Worm (Caenorhabditis elegans) whole organism, L3 larva: ENCODE results near the gene R03G5.6.

Experiments used
- R02D3.7 ChIP-seq: fragments of 150-350 bp; optimal IDR thresholded peaks from 2 replicates; lab custom pipeline; 2014; ENCODE audit warnings: missing biosample characterization, missing genetic modification characterization
- ZK546.5 ChIP-seq: sonication (generic microtip); optimal IDR thresholded peaks from 2 replicates; lab custom pipeline; 2017; ENCODE audit warnings: missing biosample characterization, missing genetic modification characterization
- aly-2 ChIP-seq: fragments of 150-350 bp; optimal IDR thresholded peaks from 2 replicates; lab custom pipeline; 2014; ENCODE audit warnings: missing biosample characterization, missing genetic modification characterization
- ama-1 ChIP-seq: fragments of 150-350 bp; optimal IDR thresholded peaks from 2 replicates; lab custom pipeline; 2018
- ceh-16 ChIP-seq: sonication (generic microtip); optimal IDR thresholded peaks from 2 replicates; lab custom pipeline; 2017; ENCODE audit warnings: missing biosample characterization, missing genetic modification characterization
- ceh-28 ChIP-seq: fragments of 150-350 bp; optimal IDR thresholded peaks from 2 replicates; lab custom pipeline; 2014; ENCODE audit warnings: missing biosample characterization, missing genetic modification reagents, missing genetic modification characterization
- ceh-82 ChIP-seq: fragments of 150-350 bp; optimal IDR thresholded peaks from 2 replicates; lab custom pipeline; 2014; ENCODE audit warnings: missing biosample characterization, missing genetic modification characterization
- ceh-9 ChIP-seq: sonication (generic microtip); optimal IDR thresholded peaks from 2 replicates; lab custom pipeline; 2018; ENCODE audit warnings: missing biosample characterization, missing genetic modification characterization
- daf-12 ChIP-seq: fragments of 150-350 bp; optimal IDR thresholded peaks from 2 replicates; lab custom pipeline; 2014; ENCODE audit warnings: missing biosample characterization, missing genetic modification reagents, missing genetic modification characterization
- egl-27 ChIP-seq: sonication (generic microtip); optimal IDR thresholded peaks from 4 replicates; lab custom pipeline; 2017; ENCODE audit warnings: missing biosample characterization, missing genetic modification reagents, missing genetic modification characterization
- egl-5 ChIP-seq: fragments of 150-350 bp; optimal IDR thresholded peaks from 2 replicates; lab custom pipeline; 2017; ENCODE audit warnings: missing biosample characterization, missing genetic modification reagents, missing genetic modification characterization, inconsistent platforms
- elt-1 ChIP-seq: fragments of 150-350 bp; optimal IDR thresholded peaks from 2 replicates; lab custom pipeline; 2014; ENCODE audit warnings: missing biosample characterization, missing genetic modification characterization
- elt-2 ChIP-seq: sonication (generic microtip); optimal IDR thresholded peaks from 2 replicates; lab custom pipeline; 2016; ENCODE audit warnings: missing genetic modification reagents, mild to moderate bottlenecking, missing genetic modification characterization, missing compliant biosample characterization
- elt-3 ChIP-seq, 3 experiments: fragments of 150-350 bp in 1 of 3; sonication (generic microtip) in 2 of 3; optimal IDR thresholded peaks; 2 replicates in 2 of 3; 4 replicates in 1 of 3; lab custom pipeline; 2014 to 2017; ENCODE audit warnings: missing biosample characterization in 3 of 3, missing genetic modification characterization in 3 of 3
- eor-1 ChIP-seq, 2 experiments: fragments of 150-350 bp; optimal IDR thresholded peaks; 2 replicates each; lab custom pipeline; 2014 to 2018; ENCODE audit warnings: missing biosample characterization in 2 of 2, missing genetic modification characterization in 2 of 2
- fkh-10 ChIP-seq: sonication (generic microtip); optimal IDR thresholded peaks from 2 replicates; lab custom pipeline; 2017; ENCODE audit warnings: missing biosample characterization, missing genetic modification reagents, missing genetic modification characterization
- fkh-2 ChIP-seq: fragments of 150-350 bp; optimal IDR thresholded peaks from 2 replicates; lab custom pipeline; 2014; ENCODE audit warnings: missing biosample characterization, missing genetic modification reagents, missing genetic modification characterization
- fos-1 ChIP-seq: fragments of 150-350 bp; optimal IDR thresholded peaks from 2 replicates; lab custom pipeline; 2014; ENCODE audit warnings: missing biosample characterization, missing genetic modification characterization
- hmg-11 ChIP-seq: sonication (generic microtip); optimal IDR thresholded peaks from 2 replicates; lab custom pipeline; 2016; ENCODE audit warnings: missing genetic modification characterization, missing compliant biosample characterization
- jun-1 ChIP-seq: fragments of 150-350 bp; optimal IDR thresholded peaks from 2 replicates; lab custom pipeline; 2014; ENCODE audit warnings: missing biosample characterization, missing genetic modification reagents, missing genetic modification characterization
- lin-15B ChIP-seq: fragments of 150-350 bp; optimal IDR thresholded peaks from 2 replicates; lab custom pipeline; 2014; ENCODE audit warnings: missing biosample characterization, missing genetic modification characterization
- lin-39 ChIP-seq: fragments of 150-350 bp; optimal IDR thresholded peaks from 2 replicates; lab custom pipeline; 2018; ENCODE audit warnings: missing biosample characterization, missing genetic modification reagents, missing genetic modification characterization
- lsy-12 ChIP-seq: sonication (generic microtip); optimal IDR thresholded peaks from 2 replicates; lab custom pipeline; 2016; ENCODE audit warnings: mild to moderate bottlenecking, missing genetic modification characterization, missing compliant biosample characterization
- mdl-1 ChIP-seq: fragments of 150-350 bp; optimal IDR thresholded peaks from 2 replicates; lab custom pipeline; 2014; ENCODE audit warnings: missing biosample characterization, missing genetic modification characterization
- mml-1 ChIP-seq: fragments of 150-350 bp; sonication (generic microtip); optimal IDR thresholded peaks from 3 replicates; lab custom pipeline; 2014; ENCODE audit warnings: missing biosample characterization, missing genetic modification characterization
- nfya-1 ChIP-seq: sonication (generic microtip); optimal IDR thresholded peaks from 2 replicates; lab custom pipeline; 2017; ENCODE audit warnings: missing genetic modification characterization, mild to moderate bottlenecking, missing compliant biosample characterization, antibody characterized with exemption, moderate library complexity; ENCODE audit not compliant: insufficient read depth
- nhr-11 ChIP-seq: fragments of 150-350 bp; optimal IDR thresholded peaks from 2 replicates; lab custom pipeline; 2014; ENCODE audit warnings: missing biosample characterization, missing genetic modification characterization
- nhr-12 ChIP-seq: fragments of 150-350 bp; optimal IDR thresholded peaks from 2 replicates; lab custom pipeline; 2014; ENCODE audit warnings: missing biosample characterization, missing genetic modification characterization
- nhr-23 ChIP-seq: fragments of 150-350 bp; optimal IDR thresholded peaks from 2 replicates; lab custom pipeline; 2014; ENCODE audit warnings: missing biosample characterization, missing genetic modification reagents, missing genetic modification characterization
- nhr-237 ChIP-seq: fragments of 150-350 bp; optimal IDR thresholded peaks from 2 replicates; lab custom pipeline; 2014; ENCODE audit warnings: missing biosample characterization, missing genetic modification characterization
- nhr-25 ChIP-seq: sonication (generic microtip); optimal IDR thresholded peaks from 2 replicates; lab custom pipeline; 2017; ENCODE audit warnings: missing biosample characterization, missing genetic modification characterization
- nhr-28 ChIP-seq: fragments of 150-350 bp; optimal IDR thresholded peaks from 2 replicates; lab custom pipeline; 2014; ENCODE audit warnings: missing biosample characterization, missing genetic modification characterization
- nhr-43 ChIP-seq: sonication (generic microtip); optimal IDR thresholded peaks from 2 replicates; lab custom pipeline; 2016; ENCODE audit warnings: mild to moderate bottlenecking, missing genetic modification characterization, missing compliant biosample characterization; ENCODE audit not compliant: poor library complexity, severe bottlenecking
- nhr-67 ChIP-seq: fragments of 150-350 bp; optimal IDR thresholded peaks from 2 replicates; lab custom pipeline; 2014; ENCODE audit warnings: missing biosample characterization, missing genetic modification characterization
- nhr-76 ChIP-seq: fragments of 150-350 bp; sonication (generic microtip); optimal IDR thresholded peaks from 5 replicates; lab custom pipeline; 2014; ENCODE audit warnings: missing biosample characterization, missing genetic modification characterization
- nhr-77 ChIP-seq: fragments of 150-350 bp; optimal IDR thresholded peaks from 2 replicates; lab custom pipeline; 2014; ENCODE audit warnings: missing biosample characterization, missing genetic modification characterization
- pha-4 ChIP-seq: fragments of 150-350 bp; optimal IDR thresholded peaks from 2 replicates; lab custom pipeline; 2014; ENCODE audit warnings: missing biosample characterization, missing genetic modification reagents, missing genetic modification characterization
- pqm-1 ChIP-seq: fragments of 150-350 bp; optimal IDR thresholded peaks from 2 replicates; lab custom pipeline; 2017; ENCODE audit warnings: missing biosample characterization, missing genetic modification characterization, inconsistent platforms
- sea-2 ChIP-seq: fragments of 150-350 bp; sonication (generic microtip); optimal IDR thresholded peaks from 4 replicates; lab custom pipeline; 2014; ENCODE audit warnings: missing biosample characterization, missing genetic modification reagents, missing genetic modification characterization
- skn-1 ChIP-seq: fragments of 150-350 bp; optimal IDR thresholded peaks from 2 replicates; lab custom pipeline; 2014; ENCODE audit warnings: missing biosample characterization, missing genetic modification characterization
- snpc-4 ChIP-seq: fragments of 150-350 bp; optimal IDR thresholded peaks from 2 replicates; lab custom pipeline; 2014; ENCODE audit warnings: missing biosample characterization, missing genetic modification characterization
- tbx-2 ChIP-seq: sonication (generic microtip); optimal IDR thresholded peaks from 2 replicates; lab custom pipeline; 2016; ENCODE audit warnings: mild to moderate bottlenecking, missing genetic modification characterization, missing compliant biosample characterization
- unc-39 ChIP-seq: sonication (generic microtip); optimal IDR thresholded peaks from 4 replicates; lab custom pipeline; 2017; ENCODE audit warnings: missing biosample characterization, missing genetic modification characterization
- unc-62 ChIP-seq: fragments of 150-350 bp; sonication (generic microtip); optimal IDR thresholded peaks from 4 replicates; lab custom pipeline; 2014; ENCODE audit warnings: missing biosample characterization, missing genetic modification reagents, missing genetic modification characterization
- zag-1 ChIP-seq: fragments of 150-350 bp; optimal IDR thresholded peaks from 2 replicates; lab custom pipeline; 2014; ENCODE audit warnings: missing biosample characterization, missing genetic modification characterization
- ztf-11 ChIP-seq: fragments of 150-350 bp; optimal IDR thresholded peaks from 2 replicates; lab custom pipeline; 2014; ENCODE audit warnings: missing biosample characterization, missing genetic modification characterization
- ztf-4 ChIP-seq: fragments of 150-350 bp; optimal IDR thresholded peaks from 2 replicates; lab custom pipeline; 2014; ENCODE audit warnings: missing biosample characterization, missing genetic modification characterization

Gene R03G5.6

DNA sequence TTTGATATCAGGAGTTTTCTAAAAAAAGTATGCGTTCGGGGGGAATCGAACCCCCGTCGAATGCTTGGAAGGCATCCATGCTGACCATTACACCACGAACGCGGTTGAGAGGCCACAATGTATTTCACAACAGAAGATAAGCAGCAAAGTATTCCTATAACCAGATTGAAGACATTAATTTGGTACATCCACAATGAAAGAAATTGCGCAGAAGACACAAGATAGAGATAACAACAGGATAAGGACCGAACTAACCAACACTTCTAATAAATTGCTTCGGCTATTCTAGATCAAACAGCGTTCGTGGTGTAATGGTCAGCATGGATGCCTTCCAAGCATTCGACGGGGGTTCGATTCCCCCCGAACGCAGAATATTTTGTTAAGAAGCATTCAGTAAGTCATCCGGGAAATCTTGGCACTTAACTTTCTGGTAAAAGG lies 22.4 kb downstream of the R03G5.6 start (continued):
- no peak for TF ChIP-seq egl-5 (tag; lab: Kevin White, UChicago)

DNA sequence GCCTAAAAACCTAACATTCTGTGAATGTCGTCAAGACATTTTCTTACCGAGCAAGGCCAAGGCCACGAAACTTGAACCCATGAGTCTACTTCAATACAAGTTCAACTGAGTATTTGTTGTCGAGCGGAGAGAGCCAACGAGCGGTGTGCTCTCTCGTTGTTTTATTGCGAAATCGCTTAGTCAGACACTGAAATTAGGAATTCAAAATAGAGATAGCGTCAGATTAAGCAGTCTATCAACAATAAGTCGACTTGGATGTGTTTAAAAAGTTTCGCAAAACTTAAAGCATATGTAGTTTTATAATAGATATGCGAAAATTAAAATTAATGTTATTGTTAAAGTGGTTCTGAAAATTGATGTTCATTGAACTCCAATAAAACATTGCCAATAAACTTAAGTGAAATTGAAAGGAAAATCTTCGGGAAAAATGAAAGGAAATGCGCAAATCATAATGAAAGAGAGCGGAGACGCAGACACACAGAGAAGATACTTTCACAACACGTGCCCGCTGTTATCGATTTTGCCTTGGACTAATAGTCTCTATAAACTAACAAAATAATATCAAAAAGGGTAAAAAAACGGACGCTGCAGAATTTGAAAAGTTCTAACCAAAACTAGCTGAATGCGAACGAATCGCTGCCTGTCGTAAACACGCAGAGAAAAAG lies 23.2 kb downstream of the R03G5.6 start, which contains the start of gene ZK154.6:
Gene ZK154.6, minus strand, starts transcription at position 187 of the 665 bp plus-strand sequence.
- TF ChIP-seq hmg-11 (tag; lab: Kevin White, UChicago) (no peak), elt-1 (tag; lab: Kevin White, UChicago) (no peak), ceh-9 (tag; lab: Kevin White, UChicago) (no peak), elt-3 (tag; optimal IDR thresholded peaks at IDR 0.05; lab: Kevin White, UChicago) (no peak), ceh-82 (tag; lab: Kevin White, UChicago) (no peak), skn-1 (tag; lab: Kevin White, UChicago) (no peak), sea-2 (GFP tag; lab: Kevin White, UChicago) (no peak), aly-2 (no peak), ZK546.5 (tag; lab: Kevin White, UChicago) (no peak), jun-1 (tag; lab: Kevin White, UChicago) (no peak), R02D3.7 (tag; lab: Kevin White, UChicago) (no peak), lin-15B (no peak), nhr-77 (tag; lab: Kevin White, UChicago) (no peak), fkh-2 (tag; lab: Kevin White, UChicago) (no peak), nfya-1 (peak; percentile 46), zag-1 (tag; lab: Kevin White, UChicago) (no peak), nhr-28 (tag; lab: Kevin White, UChicago) (no peak), pqm-1 (tag; lab: Kevin White, UChicago) (no peak), egl-27 (tag; lab: Kevin White, UChicago) (no peak), lsy-12 (tag; lab: Kevin White, UChicago) (no peak), snpc-4 (tag; lab: Kevin White, UChicago) (no peak), ztf-11 (tag; lab: Kevin White, UChicago) (no peak), fos-1 (tag; lab: Kevin White, UChicago) (no peak), mdl-1 (tag; lab: Kevin White, UChicago) (peak; percentile 60), nhr-11 (tag; lab: Kevin White, UChicago) (no peak), nhr-43 (no peak), egl-5 (tag; lab: Kevin White, UChicago) (no peak), ama-1 (no peak), nhr-237 (tag; lab: Kevin White, UChicago) (no peak), nhr-12 (no peak), nhr-67 (tag; lab: Kevin White, UChicago) (no peak), mml-1 (tag; lab: Kevin White, UChicago) (no peak), ceh-16 (no peak), elt-2 (no peak), unc-39 (tag; lab: Kevin White, UChicago) (no peak), eor-1 (tag; optimal IDR thresholded peaks at IDR 0.05; lab: Kevin White, UChicago) (no peak), nhr-76 (tag; lab: Kevin White, UChicago) (no peak), nhr-25 (tag; lab: Kevin White, UChicago) (peak; percentile 55), daf-12 (tag; lab: Kevin White, UChicago) (no peak), ceh-28 (tag; lab: Kevin White, UChicago) (peak; percentile 91), fkh-10 (no peak), nhr-23 (tag; lab: Kevin White, UChicago) (peak; percentile 21), ztf-4 (no peak), tbx-2 (tag; lab: Kevin White, UChicago) (no peak), unc-62 (GFP tag; lab: Kevin White, UChicago) (no peak), pha-4 (tag; lab: Kevin White, UChicago) (peak; percentile 18), lin-39 (tag; lab: Kevin White, UChicago) (peak; percentile 14)
